Fruit fly (Drosophila melanogaster) whole organism, pupa: Measurements from ENCODE around the gene CG46059.

Source experiments
- CG15710 ChIP-seq: fragments of 200-800 bp; sonication (Bioruptor generic); optimal IDR thresholded peaks from 2 replicates; lab custom pipeline; 2018; ENCODE audit warnings: missing biosample characterization, mild to moderate bottlenecking, missing genetic modification characterization, moderate library complexity
- CG32121 ChIP-seq: fragments of 200-800 bp; sonication (Bioruptor generic); IDR thresholded peaks from 2 replicates; pipeline ENCODE4 v1.3.6; 2022; ENCODE audit warnings: missing biosample characterization, missing genetic modification characterization
- CG4496 ChIP-seq: fragments of 200-800 bp; sonication (Bioruptor generic); IDR thresholded peaks from 3 replicates; pipeline ENCODE4 v1.3.6; 2022; ENCODE audit warnings: missing biosample characterization, missing genetic modification characterization
- CG8159 ChIP-seq: fragments of 200-800 bp; sonication (Bioruptor generic); optimal IDR thresholded peaks from 3 replicates; lab custom pipeline; 2018; ENCODE audit warnings: missing biosample characterization, mild to moderate bottlenecking, missing genetic modification characterization, moderate library complexity
- CG8301 ChIP-seq: fragments of 200-800 bp; sonication (Bioruptor generic); optimal IDR thresholded peaks from 2 replicates; lab custom pipeline; 2018; ENCODE audit warnings: missing biosample characterization, mild to moderate bottlenecking, missing genetic modification characterization
- gl ChIP-seq: fragments of 200-800 bp; sonication (Bioruptor generic); optimal IDR thresholded peaks from 2 replicates; lab custom pipeline; 2018; ENCODE audit warnings: missing biosample characterization, mild to moderate bottlenecking, missing genetic modification characterization

Gene CG46059

dm6 chr2L:19133465-19134365, 49.9 kb downstream of the CG46059 start, which contains the start of gene brat:
Gene brat (plus strand): TSS chr2L:19133816.
- TF ChIP-seq CG8159 (tag; lab: Kevin White, UChicago) (peak; percentile 10), CG4496 (GFP tag; lab: Robert Waterston, UW) (0 out of 3 replicates have a peak, but pooled peaks have one; percentile 35), gl (tag; lab: Kevin White, UChicago) (no peak), CG32121 (GFP tag; lab: Robert Waterston, UW) (no peak), CG15710 (tag; lab: Kevin White, UChicago) (peak; percentile 37), CG8301 (tag; lab: Kevin White, UChicago) (peak; percentile 16)
